Worm (Caenorhabditis elegans): ENCODE results near the gene F26F4.9.

DNA sequence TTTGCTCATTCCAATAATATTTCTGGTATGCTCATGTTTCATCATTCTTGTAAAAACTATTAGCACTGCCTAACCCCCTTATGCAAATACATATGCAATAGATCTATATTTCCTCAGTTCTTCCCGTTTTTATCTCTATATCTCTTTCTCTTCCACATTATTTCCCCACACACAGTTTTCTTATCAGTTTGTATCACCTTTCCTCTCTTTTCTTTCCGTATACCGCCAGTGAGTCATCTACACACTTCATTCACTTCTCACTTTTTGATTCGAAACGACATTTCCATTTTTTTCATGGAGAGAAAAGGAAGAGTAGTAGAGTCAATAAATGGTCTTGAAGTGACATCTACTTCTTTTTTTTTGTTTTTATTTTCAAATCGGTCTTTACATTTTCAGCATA is 6.0 kb downstream of the F26F4.9 start:
- TF ChIP-seq flt-1 (GFP tag; IDR thresholded peaks at IDR 0.05) (no peak), T22C8.4 (GFP tag; IDR thresholded peaks at IDR 0.05) (no peak)
